Worm (Caenorhabditis elegans) whole organism, late embryonic: ENCODE data around the gene cct-8.

Experiments used
- F13H6.1 ChIP-seq: sonication (generic microtip); optimal IDR thresholded peaks from 2 replicates; lab custom pipeline; 2016; ENCODE audit warnings: missing genetic modification characterization, missing compliant biosample characterization
- K02D7.2 ChIP-seq: sonication (generic microtip); optimal IDR thresholded peaks from 2 replicates; lab custom pipeline; 2017; ENCODE audit warnings: mild to moderate bottlenecking, missing genetic modification characterization, missing compliant biosample characterization
- T23F11.4 ChIP-seq: fragments of 200-800 bp; sonication (Bioruptor generic); optimal IDR thresholded peaks from 2 replicates; lab custom pipeline; 2018; ENCODE audit warnings: mild to moderate bottlenecking, missing genetic modification characterization, missing compliant biosample characterization
- Y22D7AL.16 ChIP-seq: sonication (generic microtip); optimal IDR thresholded peaks from 2 replicates; lab custom pipeline; 2016; ENCODE audit warnings: missing genetic modification characterization, missing compliant biosample characterization
- ahr-1 ChIP-seq: sonication (generic microtip); optimal IDR thresholded peaks from 2 replicates; lab custom pipeline; 2016; ENCODE audit warnings: missing genetic modification characterization, missing compliant biosample characterization
- ceh-18 ChIP-seq: sonication (generic microtip); optimal IDR thresholded peaks from 2 replicates; lab custom pipeline; 2016; ENCODE audit warnings: missing genetic modification characterization, missing compliant biosample characterization
- ceh-2 ChIP-seq: sonication (generic microtip); optimal IDR thresholded peaks from 2 replicates; lab custom pipeline; 2016; ENCODE audit warnings: missing genotype, missing genetic modification characterization, missing compliant biosample characterization
- ceh-22 ChIP-seq: sonication (generic microtip); optimal IDR thresholded peaks from 2 replicates; lab custom pipeline; 2017; ENCODE audit warnings: missing biosample characterization, missing genetic modification characterization
- ceh-31 ChIP-seq: sonication (generic microtip); optimal IDR thresholded peaks from 2 replicates; lab custom pipeline; 2016; ENCODE audit warnings: missing genetic modification characterization, missing compliant biosample characterization
- ceh-45 ChIP-seq: fragments of 200-800 bp; sonication (Bioruptor generic); IDR thresholded peaks from 2 replicates; pipeline ENCODE4 v1.3.6; 2022; ENCODE audit warnings: missing genetic modification reagents, missing genetic modification characterization, missing compliant biosample characterization
- ceh-6 ChIP-seq: fragments of 200-800 bp; sonication (Bioruptor generic); optimal IDR thresholded peaks from 2 replicates; lab custom pipeline; 2018; ENCODE audit warnings: mild to moderate bottlenecking, missing genetic modification characterization, missing compliant biosample characterization
- dmd-4 ChIP-seq: sonication (generic microtip); optimal IDR thresholded peaks from 2 replicates; lab custom pipeline; 2016; ENCODE audit warnings: borderline replicate concordance, missing genetic modification characterization, missing compliant biosample characterization
- dve-1 ChIP-seq: sonication (generic microtip); optimal IDR thresholded peaks from 2 replicates; lab custom pipeline; 2017; ENCODE audit warnings: antibody characterized with exemption, mild to moderate bottlenecking, missing genetic modification characterization, missing compliant biosample characterization
- elt-2 ChIP-seq: sonication (generic microtip); optimal IDR thresholded peaks from 2 replicates; lab custom pipeline; 2016; ENCODE audit warnings: missing genetic modification reagents, missing genetic modification characterization, missing compliant biosample characterization
- elt-4 ChIP-seq: sonication (generic microtip); optimal IDR thresholded peaks from 2 replicates; lab custom pipeline; 2016; ENCODE audit warnings: missing genetic modification characterization, missing compliant biosample characterization
- fax-1 ChIP-seq: sonication (generic microtip); optimal IDR thresholded peaks from 2 replicates; lab custom pipeline; 2016; ENCODE audit warnings: missing genotype, missing genetic modification characterization, missing compliant biosample characterization
- gmeb-2 ChIP-seq: sonication (generic microtip); optimal IDR thresholded peaks from 2 replicates; lab custom pipeline; 2016; ENCODE audit warnings: missing genetic modification characterization, inconsistent platforms, missing compliant biosample characterization
- hlh-15 ChIP-seq: sonication (generic microtip); optimal IDR thresholded peaks from 2 replicates; lab custom pipeline; 2016; ENCODE audit warnings: missing genetic modification characterization, missing compliant biosample characterization
- hlh-6 ChIP-seq: sonication (generic microtip); optimal IDR thresholded peaks from 2 replicates; lab custom pipeline; 2016; ENCODE audit warnings: missing genotype, missing genetic modification characterization, missing compliant biosample characterization
- hlh-8 ChIP-seq: sonication (generic microtip); optimal IDR thresholded peaks from 2 replicates; lab custom pipeline; 2016; ENCODE audit warnings: missing genotype, missing genetic modification characterization, missing compliant biosample characterization
- madf-2 ChIP-seq: sonication (generic microtip); optimal IDR thresholded peaks from 2 replicates; lab custom pipeline; 2017; ENCODE audit warnings: missing genetic modification characterization, missing compliant biosample characterization
- mec-3 ChIP-seq: sonication (generic microtip); optimal IDR thresholded peaks from 2 replicates; lab custom pipeline; 2016; ENCODE audit warnings: borderline replicate concordance, missing genetic modification characterization, missing compliant biosample characterization
- nfya-1 ChIP-seq: sonication (generic microtip); optimal IDR thresholded peaks from 2 replicates; lab custom pipeline; 2017; ENCODE audit warnings: missing genetic modification characterization, mild to moderate bottlenecking, missing compliant biosample characterization, antibody characterized with exemption, moderate library complexity
- nhr-11 ChIP-seq: fragments of 150-350 bp; optimal IDR thresholded peaks from 2 replicates; lab custom pipeline; 2014; ENCODE audit warnings: missing biosample characterization, missing genetic modification characterization
- npax-4 ChIP-seq: sonication (generic microtip); optimal IDR thresholded peaks from 2 replicates; lab custom pipeline; 2016; ENCODE audit warnings: missing genetic modification characterization, missing compliant biosample characterization
- odd-2 ChIP-seq: sonication (generic microtip); optimal IDR thresholded peaks from 2 replicates; lab custom pipeline; 2017; ENCODE audit warnings: antibody characterized with exemption, mild to moderate bottlenecking, missing genetic modification characterization, missing compliant biosample characterization
- pag-3 ChIP-seq: sonication (generic microtip); optimal IDR thresholded peaks from 2 replicates; lab custom pipeline; 2016; ENCODE audit warnings: missing compliant biosample characterization, missing genetic modification characterization, borderline replicate concordance
- pat-9 ChIP-seq: fragments of 200-800 bp; sonication (Bioruptor generic); optimal IDR thresholded peaks from 2 replicates; lab custom pipeline; 2018; ENCODE audit warnings: mild to moderate bottlenecking, missing genetic modification characterization, moderate library complexity, missing compliant biosample characterization
- pha-4 ChIP-seq: fragments of 150-350 bp; optimal IDR thresholded peaks from 2 replicates; lab custom pipeline; 2018; ENCODE audit warnings: missing biosample characterization, missing genetic modification reagents, missing genetic modification characterization
- pqm-1 ChIP-seq: sonication (generic microtip); optimal IDR thresholded peaks from 2 replicates; lab custom pipeline; 2016; ENCODE audit warnings: missing genetic modification characterization, missing compliant biosample characterization
- sdc-2 ChIP-seq: sonication (generic microtip); optimal IDR thresholded peaks from 2 replicates; lab custom pipeline; 2016; ENCODE audit warnings: missing genotype, missing genetic modification characterization, missing compliant biosample characterization
- sox-2 ChIP-seq: fragments of 200-800 bp; sonication (Bioruptor generic); IDR thresholded peaks from 2 replicates; pipeline ENCODE4 v1.3.6; 2022; ENCODE audit warnings: missing genetic modification reagents, missing genetic modification characterization, missing compliant biosample characterization
- sox-4 ChIP-seq: sonication (generic microtip); optimal IDR thresholded peaks from 2 replicates; lab custom pipeline; 2017; ENCODE audit warnings: mild to moderate bottlenecking, missing genetic modification characterization, inconsistent platforms, missing compliant biosample characterization
- tbx-2 ChIP-seq: sonication (generic microtip); optimal IDR thresholded peaks from 2 replicates; lab custom pipeline; 2016; ENCODE audit warnings: missing genetic modification characterization, missing compliant biosample characterization
- tbx-7 ChIP-seq: sonication (generic microtip); optimal IDR thresholded peaks from 2 replicates; lab custom pipeline; 2016; ENCODE audit warnings: missing genotype, missing genetic modification characterization, missing compliant biosample characterization
- ttx-3 ChIP-seq: sonication (generic microtip); optimal IDR thresholded peaks from 2 replicates; lab custom pipeline; 2016; ENCODE audit warnings: missing genetic modification reagents, missing genetic modification characterization, missing compliant biosample characterization
- unc-3 ChIP-seq, 2 experiments: fragments of 200-800 bp in 1 of 2; sonication (Bioruptor generic) in 1 of 2; sonication (generic microtip) in 1 of 2; conservative IDR thresholded peaks in 1 of 2; optimal IDR thresholded peaks in 1 of 2; 2 replicates each; pipeline versions ENCODE4 v1.3.6 to Lab custom; 2016 to 2022; ENCODE audit warnings: missing compliant biosample characterization in 2 of 2, missing genetic modification characterization in 2 of 2, missing genetic modification reagents in 1 of 2
- unc-42 ChIP-seq: sonication (generic microtip); optimal IDR thresholded peaks from 2 replicates; lab custom pipeline; 2016; ENCODE audit warnings: missing genotype, missing genetic modification characterization, missing compliant biosample characterization

Gene cct-8

ce11 chrIV:1123357-1123756, 29.6 kb upstream of the cct-8 start:
- TF ChIP-seq ceh-45 (GFP tag; lab: Robert Waterston, UW) (no peak), pat-9 (tag; lab: Kevin White, UChicago) (no peak), ttx-3 (tag; lab: Kevin White, UChicago) (no peak), sox-4 (tag; lab: Kevin White, UChicago) (no peak), elt-4 (tag; lab: Kevin White, UChicago) (no peak), K02D7.2 (tag; lab: Kevin White, UChicago) (no peak), ceh-18 (tag; lab: Kevin White, UChicago) (no peak), npax-4 (tag; lab: Kevin White, UChicago) (no peak), odd-2 (no peak), sdc-2 (tag; lab: Kevin White, UChicago) (no peak), gmeb-2 (tag; lab: Kevin White, UChicago) (no peak), hlh-8 (tag; lab: Kevin White, UChicago) (no peak), nhr-11 (tag; lab: Kevin White, UChicago) (no peak), nfya-1 (no peak), tbx-7 (no peak), pqm-1 (no peak)
- TF ChIP-seq, all 69 proteins: peak for 0

ce11 chrIV:1121511-1121910, 27.8 kb upstream of the cct-8 start:
- TF ChIP-seq sox-4 (tag; lab: Kevin White, UChicago) = no peak
- no peak for TF ChIP-seq dve-1 (tag; lab: Kevin White, UChicago)
- TF ChIP-seq ceh-2 (tag; lab: Kevin White, UChicago) = no peak
- TF ChIP-seq Y22D7AL.16 = no peak
- no peak for TF ChIP-seq pha-4 (tag; lab: Kevin White, UChicago)
- TF ChIP-seq hlh-6 (tag; lab: Kevin White, UChicago) = no peak
- TF ChIP-seq pat-9 (tag; lab: Kevin White, UChicago) = no peak
- no peak for TF ChIP-seq hlh-15 (tag; lab: Kevin White, UChicago)
- TF ChIP-seq sox-2 (GFP tag; lab: Robert Waterston, UW) = no peak
- TF ChIP-seq mec-3 (tag; lab: Kevin White, UChicago) = no peak
- TF ChIP-seq dmd-4 = no peak
- no peak for TF ChIP-seq ahr-1
- TF ChIP-seq F13H6.1 (tag; lab: Kevin White, UChicago) = no peak
- TF ChIP-seq ceh-6 = no peak
- no peak for TF ChIP-seq pag-3 (tag; lab: Kevin White, UChicago)

- no peak for TF ChIP-seq ceh-31 (tag; lab: Kevin White, UChicago)
- no peak for TF ChIP-seq fax-1 (tag; lab: Kevin White, UChicago)
- TF ChIP-seq tbx-2 (tag; lab: Kevin White, UChicago) = no peak
- no peak for TF ChIP-seq nfya-1
- no peak for TF ChIP-seq T23F11.4 (GFP tag; lab: Kevin White, UChicago)
- TF ChIP-seq elt-2 (tag; lab: Kevin White, UChicago) = no peak
- no peak for TF ChIP-seq hlh-8 (tag; lab: Kevin White, UChicago)
These were observed 27.1 kb upstream of the cct-8 start for ce11 chrIV:1120865-1121264.

- TF ChIP-seq unc-3 (GFP tag; conservative IDR thresholded peaks at IDR 0.05; lab: Robert Waterston, UW) (no peak), unc-3 (tag; optimal IDR thresholded peaks at IDR 0.05; lab: Kevin White, UChicago) (no peak), ceh-22 (no peak), pha-4 (tag; lab: Kevin White, UChicago) (no peak), madf-2 (no peak), unc-42 (tag; lab: Kevin White, UChicago) (no peak)
These were observed 24.8 kb upstream of the cct-8 start, which contains the start of gene srx-13 for ce11 chrIV:1118566-1118965. Gene srx-13, minus strand, starts transcription at chrIV:1118666.
